Fruit fly (Drosophila melanogaster): Measurements from ENCODE around the gene CG12071.

The CG12071 gene

DNA sequence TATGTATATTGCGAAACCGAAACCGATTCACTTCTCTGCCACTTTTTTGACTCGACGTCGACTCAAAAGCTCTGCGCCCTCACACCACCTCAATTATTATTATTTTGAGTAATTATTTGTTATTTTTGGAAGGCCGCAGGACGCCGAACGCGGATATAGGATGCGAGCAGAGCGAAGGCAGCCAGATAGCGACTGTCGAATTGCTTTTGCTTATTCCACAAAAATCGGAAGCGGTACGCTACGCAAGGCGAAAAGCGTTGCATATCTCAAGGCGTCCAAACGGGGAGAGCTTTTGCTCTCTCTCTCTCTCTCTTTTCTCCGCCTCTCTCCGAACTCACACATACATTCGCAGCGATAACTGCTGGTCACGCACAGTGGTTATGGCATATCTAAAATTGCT, at the start of gene CG12071:
TSS of gene CG12071 (minus strand) at position 134 of the 400 bp plus-strand sequence.
- TF ChIP-seq disco-r (GFP tag; optimal IDR thresholded peaks at IDR 0.05) (no peak), gce (GFP tag; IDR thresholded peaks at IDR 0.05) (no peak), z (GFP tag; IDR thresholded peaks at IDR 0.05) (peak; percentile 73), Deaf1 (tag; optimal IDR thresholded peaks at IDR 0.05) (peak; percentile 35), row (GFP tag; IDR thresholded peaks at IDR 0.05) (no peak), CG14014 (GFP tag; IDR thresholded peaks at IDR 0.05) (no peak), so (GFP tag; IDR thresholded peaks at IDR 0.05) (no peak), CG8290 (GFP tag; optimal IDR thresholded peaks at IDR 0.05) (peak; percentile 71), CG8290 (tag; optimal IDR thresholded peaks at IDR 0.05) (peak in 1 of 2 experiments; percentile 81), cg (GFP tag; optimal IDR thresholded peaks at IDR 0.05) (peak; percentile 39), CG17328 (GFP tag; IDR thresholded peaks at IDR 0.05) (no peak), Lhr (GFP tag; optimal IDR thresholded peaks at IDR 0.05) (no peak), CG13894 (tag; optimal IDR thresholded peaks at IDR 0.05) (peak; percentile 69), MTF-1 (GFP tag; optimal IDR thresholded peaks at IDR 0.05; ENCODE audit: borderline replicate concordance) (no peak), Med (GFP tag) (peak; percentile 1), Adf1 (GFP tag; IDR thresholded peaks at IDR 0.05) (peak; percentile 45; the same call in 1 of the 2 replicates), klu (GFP tag; IDR thresholded peaks at IDR 0.05) (no peak), Trl (optimal IDR thresholded peaks at IDR 0.05) (peak; percentile 55 to 63), Trl (GFP tag; optimal IDR thresholded peaks at IDR 0.05) (no peak), CTCF (GFP tag; optimal IDR thresholded peaks at IDR 0.05) (no peak), chinmo (GFP tag; IDR thresholded peaks at IDR 0.05; ENCODE audit: partially characterized antibody) (no peak), CG2202 (tag; optimal IDR thresholded peaks at IDR 0.05) (no peak), CG4854 (GFP tag; optimal IDR thresholded peaks at IDR 0.05) (no peak), CG34422 (GFP tag; IDR thresholded peaks at IDR 0.05) (0 out of 3 replicates have a peak, but pooled peaks have one; percentile 19), Hsf (GFP tag; optimal IDR thresholded peaks at IDR 0.05) (no peak), Fer1 (GFP tag; optimal IDR thresholded peaks at IDR 0.05) (peak; percentile 1), abd-A (tag; optimal IDR thresholded peaks at IDR 0.05) (peak; percentile 58), CG14667 (GFP tag; IDR thresholded peaks at IDR 0.05) (no peak), gt (GFP tag; IDR thresholded peaks at IDR 0.05) (no peak), Doc2 (GFP tag; IDR thresholded peaks at IDR 0.05) (no peak), mld (GFP tag; IDR thresholded peaks at IDR 0.05; ENCODE audit: partially characterized antibody) (no peak), CG7928 (GFP tag; optimal IDR thresholded peaks at IDR 0.05) (no peak)

DNA sequence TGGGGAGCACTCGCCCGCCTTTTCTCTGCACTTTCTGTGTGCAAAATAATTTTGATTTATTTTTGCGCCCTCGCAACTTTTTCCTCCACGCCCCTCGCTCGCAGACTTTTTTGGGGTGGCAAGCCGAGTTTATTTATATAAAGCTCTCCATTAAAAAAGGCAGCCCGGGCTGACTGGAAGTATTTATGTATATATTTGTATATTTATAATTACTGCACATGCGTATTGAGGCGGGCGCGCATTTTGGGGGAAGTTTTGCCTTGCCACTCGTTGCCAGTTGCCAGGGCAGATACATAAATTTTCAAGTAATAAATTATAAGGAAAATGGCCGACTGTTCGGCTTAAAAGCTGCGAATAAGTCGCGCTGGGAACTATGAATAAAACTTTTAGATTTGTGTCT, 47.8 kb upstream of the CG12071 start:
- TF ChIP-seq Hand (GFP tag; optimal IDR thresholded peaks at IDR 0.05) (no peak), h (optimal IDR thresholded peaks at IDR 0.05) (no peak), CG3281 (GFP tag; optimal IDR thresholded peaks at IDR 0.05) (no peak), inv (GFP tag; IDR thresholded peaks at IDR 0.05; ENCODE audit: partially characterized antibody) (no peak), crol (GFP tag; IDR thresholded peaks at IDR 0.05) (0 out of 2 replicates have a peak, but pooled peaks have one; percentile 12), CG10209 (GFP tag; optimal IDR thresholded peaks at IDR 0.05) (no peak), CG16815 (GFP tag; optimal IDR thresholded peaks at IDR 0.05) (no peak), Nf-YB (GFP tag; optimal IDR thresholded peaks at IDR 0.05) (peak; percentile 79), ewg (GFP tag; optimal IDR thresholded peaks at IDR 0.05) (peak; percentile 37), Oli (tag; optimal IDR thresholded peaks at IDR 0.05) (no peak), pan (optimal IDR thresholded peaks at IDR 0.05) (no peak), pan (GFP tag; optimal IDR thresholded peaks at IDR 0.05 in 1 of 2, IDR thresholded peaks at IDR 0.05 in 1 of 2) (no peak), seq (GFP tag; IDR thresholded peaks at IDR 0.05) (no peak), CG11085 (GFP tag; IDR thresholded peaks at IDR 0.05) (no peak), abd-A (tag; optimal IDR thresholded peaks at IDR 0.05) (peak; percentile 21), Hr39 (optimal IDR thresholded peaks at IDR 0.05) (no peak), dimm (GFP tag; IDR thresholded peaks at IDR 0.05) (no peak), wdn (GFP tag; IDR thresholded peaks at IDR 0.05) (no peak), Aef1 (GFP tag; IDR thresholded peaks at IDR 0.05) (no peak), CG9876 (GFP tag; optimal IDR thresholded peaks at IDR 0.05) (no peak), CG1233 (GFP tag; optimal IDR thresholded peaks at IDR 0.05) (no peak), CG17385 (GFP tag; optimal IDR thresholded peaks at IDR 0.05) (no peak), CG14014 (GFP tag; IDR thresholded peaks at IDR 0.05) (no peak), Hr51 (GFP tag; optimal IDR thresholded peaks at IDR 0.05) (no peak), Nf-YC (tag; optimal IDR thresholded peaks at IDR 0.05) (peak; percentile 79)
